Worm (Caenorhabditis elegans) whole organism, early embryonic: Measurements from ENCODE around the gene spas-1.

Source experiments
- B0310.2 ChIP-seq: sonication (generic microtip); optimal IDR thresholded peaks from 2 replicates; lab custom pipeline; 2016; ENCODE audit warnings: mild to moderate bottlenecking, missing genetic modification characterization, missing compliant biosample characterization
- F13C5.2 ChIP-seq: sonication (generic microtip); optimal IDR thresholded peaks from 2 replicates; lab custom pipeline; 2017; ENCODE audit warnings: mild to moderate bottlenecking, missing genetic modification characterization, inconsistent platforms, missing compliant biosample characterization
- ama-1 ChIP-seq: fragments of 150-350 bp; optimal IDR thresholded peaks from 2 replicates; lab custom pipeline; 2014
- ceh-13 ChIP-seq: fragments of 200-800 bp; sonication (Bioruptor generic); optimal IDR thresholded peaks from 2 replicates; lab custom pipeline; 2018; ENCODE audit warnings: mild to moderate bottlenecking, missing genetic modification characterization, missing compliant biosample characterization
- ceh-36 ChIP-seq: sonication (generic microtip); optimal IDR thresholded peaks from 2 replicates; lab custom pipeline; 2016; ENCODE audit warnings: missing genetic modification characterization, inconsistent platforms, missing compliant biosample characterization
- ets-7 ChIP-seq: sonication (generic microtip); optimal IDR thresholded peaks from 2 replicates; lab custom pipeline; 2016; ENCODE audit warnings: missing genotype, missing genetic modification characterization, missing compliant biosample characterization
- hmg-4 ChIP-seq: fragments of 200-800 bp; sonication (Bioruptor generic); optimal IDR thresholded peaks from 2 replicates; lab custom pipeline; 2018; ENCODE audit warnings: mild to moderate bottlenecking, missing genetic modification characterization, missing compliant biosample characterization
- hnd-1 ChIP-seq: sonication (generic microtip); optimal IDR thresholded peaks from 2 replicates; lab custom pipeline; 2016; ENCODE audit warnings: missing genetic modification characterization, missing compliant biosample characterization
- sea-1 ChIP-seq: fragments of 200-800 bp; sonication (Bioruptor generic); conservative IDR thresholded peaks from 2 replicates; pipeline ENCODE4 v1.3.6; 2022; ENCODE audit warnings: missing genetic modification characterization, missing compliant biosample characterization
- tbx-11 ChIP-seq: fragments of 200-800 bp; sonication (Bioruptor generic); IDR thresholded peaks from 2 replicates; pipeline ENCODE4 v1.3.6; 2022; ENCODE audit warnings: missing genetic modification characterization, missing compliant biosample characterization
- tbx-37 ChIP-seq: fragments of 200-800 bp; sonication (Bioruptor generic); conservative IDR thresholded peaks from 2 replicates; pipeline ENCODE4 v1.3.6; 2022; ENCODE audit warnings: missing genetic modification reagents, missing genetic modification characterization, missing compliant biosample characterization
- tra-4 ChIP-seq: sonication (generic microtip); optimal IDR thresholded peaks from 2 replicates; lab custom pipeline; 2017; ENCODE audit warnings: missing genetic modification characterization, missing compliant biosample characterization

- TF ChIP-seq ama-1 (lab: Kevin White, UChicago), result no peak
- TF ChIP-seq B0310.2 (tag; lab: Kevin White, UChicago), result no peak
- TF ChIP-seq ceh-36 (tag; lab: Kevin White, UChicago), result no peak
- no peak for TF ChIP-seq sea-1
- no peak for TF ChIP-seq ets-7 (tag; lab: Kevin White, UChicago)
- TF ChIP-seq tra-4 (tag; lab: Kevin White, UChicago), result no peak
- no peak for TF ChIP-seq ceh-13 (GFP tag; lab: Kevin White, UChicago)
- no peak for TF ChIP-seq tbx-11 (GFP tag; lab: Robert Waterston, UW)
- no peak for TF ChIP-seq tbx-37
- TF ChIP-seq hmg-4 (GFP tag; lab: Kevin White, UChicago), result no peak
- no peak for TF ChIP-seq F13C5.2 (tag; lab: Kevin White, UChicago)
- TF ChIP-seq hnd-1, result no peak
Measured at ce11 chrV:9166306-9166705, 9.3 kb upstream of the spas-1 start.
